Worm (Caenorhabditis elegans) whole organism, mixed stage, embryonic: ENCODE data around the gene F53B1.3.

ENCODE experiments used
- bed-3 ChIP-seq: fragments of 200-800 bp; sonication (Bioruptor generic); optimal IDR thresholded peaks from 3 replicates; lab custom pipeline; 2018; ENCODE audit warnings: mild to moderate bottlenecking, missing genetic modification characterization, moderate library complexity, missing compliant biosample characterization
- blmp-1 ChIP-seq: fragments of 150-350 bp; optimal IDR thresholded peaks from 2 replicates; lab custom pipeline; 2014; ENCODE audit warnings: missing biosample characterization, missing genetic modification characterization
- ceh-43 ChIP-seq: fragments of 200-800 bp; sonication (Bioruptor generic); optimal IDR thresholded peaks from 2 replicates; lab custom pipeline; 2018; ENCODE audit warnings: mild to moderate bottlenecking, missing genetic modification characterization, moderate library complexity, missing compliant biosample characterization
- ceh-83 ChIP-seq: fragments of 200-800 bp; sonication (Bioruptor generic); optimal IDR thresholded peaks from 2 replicates; lab custom pipeline; 2018; ENCODE audit warnings: mild to moderate bottlenecking, missing genetic modification characterization, missing compliant biosample characterization
- ces-1 ChIP-seq: fragments of 150-350 bp; optimal IDR thresholded peaks from 2 replicates; lab custom pipeline; 2014; ENCODE audit warnings: missing biosample characterization, missing genetic modification reagents, missing genetic modification characterization
- cnd-1 ChIP-seq: fragments of 200-800 bp; sonication (Bioruptor generic); optimal IDR thresholded peaks from 2 replicates; lab custom pipeline; 2018; ENCODE audit warnings: mild to moderate bottlenecking, missing genetic modification characterization, missing compliant biosample characterization
- drap-1 ChIP-seq: fragments of 200-800 bp; sonication (Bioruptor generic); optimal IDR thresholded peaks from 3 replicates; lab custom pipeline; 2018; ENCODE audit warnings: mild to moderate bottlenecking, missing genetic modification characterization, missing compliant biosample characterization
- elt-1 ChIP-seq: sonication (generic microtip); optimal IDR thresholded peaks from 2 replicates; lab custom pipeline; 2017; ENCODE audit warnings: missing genetic modification characterization, mild to moderate bottlenecking, missing compliant biosample characterization, antibody characterized with exemption, moderate library complexity, borderline replicate concordance; ENCODE audit not compliant: insufficient read depth
- elt-3 ChIP-seq: fragments of 150-350 bp; optimal IDR thresholded peaks from 2 replicates; lab custom pipeline; 2014; ENCODE audit warnings: missing biosample characterization, missing genetic modification characterization
- flh-1 ChIP-seq: fragments of 200-800 bp; sonication (Bioruptor generic); optimal IDR thresholded peaks from 2 replicates; lab custom pipeline; 2018; ENCODE audit warnings: mild to moderate bottlenecking, missing genetic modification characterization, moderate library complexity, missing compliant biosample characterization
- ham-2 ChIP-seq: fragments of 200-800 bp; sonication (Bioruptor generic); optimal IDR thresholded peaks from 2 replicates; lab custom pipeline; 2018; ENCODE audit warnings: mild to moderate bottlenecking, missing genetic modification characterization, missing compliant biosample characterization
- hlh-1 ChIP-seq: fragments of 150-350 bp; optimal IDR thresholded peaks from 2 replicates; lab custom pipeline; 2014; ENCODE audit warnings: missing biosample characterization, missing genetic modification reagents, missing genetic modification characterization
- lin-13 ChIP-seq: fragments of 150-350 bp; optimal IDR thresholded peaks from 2 replicates; lab custom pipeline; 2014; ENCODE audit warnings: missing biosample characterization, missing genetic modification characterization
- lin-32 ChIP-seq: fragments of 200-800 bp; sonication (Bioruptor generic); optimal IDR thresholded peaks from 2 replicates; lab custom pipeline; 2018; ENCODE audit warnings: mild to moderate bottlenecking, missing genetic modification characterization, missing compliant biosample characterization
- lsy-2 ChIP-seq: fragments of 150-350 bp; optimal IDR thresholded peaks from 2 replicates; lab custom pipeline; 2014; ENCODE audit warnings: missing biosample characterization, missing genetic modification characterization
- mab-5 ChIP-seq: fragments of 150-350 bp; optimal IDR thresholded peaks from 2 replicates; lab custom pipeline; 2014; ENCODE audit warnings: missing biosample characterization, missing genetic modification characterization
- mls-2 ChIP-seq: sonication (generic microtip); optimal IDR thresholded peaks from 2 replicates; lab custom pipeline; 2016; ENCODE audit warnings: mild to moderate bottlenecking, missing genetic modification characterization, moderate library complexity, missing compliant biosample characterization
- nhr-12 ChIP-seq: fragments of 150-350 bp; optimal IDR thresholded peaks from 2 replicates; lab custom pipeline; 2014; ENCODE audit warnings: missing biosample characterization, missing genetic modification characterization
- nhr-237 ChIP-seq: fragments of 150-350 bp; optimal IDR thresholded peaks from 2 replicates; lab custom pipeline; 2014; ENCODE audit warnings: missing biosample characterization, missing genetic modification characterization
- nhr-28 ChIP-seq: fragments of 150-350 bp; optimal IDR thresholded peaks from 2 replicates; lab custom pipeline; 2014; ENCODE audit warnings: missing biosample characterization, missing genetic modification characterization
- pha-4 ChIP-seq: fragments of 150-350 bp; optimal IDR thresholded peaks from 2 replicates; lab custom pipeline; 2018; ENCODE audit warnings: missing biosample characterization, missing genetic modification reagents, missing genetic modification characterization
- sem-2 ChIP-seq: fragments of 200-800 bp; sonication (Bioruptor generic); optimal IDR thresholded peaks from 2 replicates; lab custom pipeline; 2018; ENCODE audit warnings: mild to moderate bottlenecking, missing genetic modification characterization, missing compliant biosample characterization
- snpc-4 ChIP-seq: fragments of 150-350 bp; optimal IDR thresholded peaks from 2 replicates; lab custom pipeline; 2014; ENCODE audit warnings: missing biosample characterization, missing genetic modification characterization
- sptf-1 ChIP-seq: sonication (generic microtip); optimal IDR thresholded peaks from 2 replicates; lab custom pipeline; 2017; ENCODE audit warnings: mild to moderate bottlenecking, missing genetic modification characterization, moderate library complexity, missing compliant biosample characterization
- tbx-8 ChIP-seq: fragments of 200-800 bp; sonication (Bioruptor generic); optimal IDR thresholded peaks from 2 replicates; lab custom pipeline; 2018; ENCODE audit warnings: mild to moderate bottlenecking, missing genetic modification characterization, moderate library complexity, missing compliant biosample characterization
- unc-120 ChIP-seq: sonication (generic microtip); optimal IDR thresholded peaks from 2 replicates; lab custom pipeline; 2017; ENCODE audit warnings: missing genetic modification characterization, missing compliant biosample characterization; ENCODE audit not compliant: poor library complexity, severe bottlenecking
- unc-39 ChIP-seq: fragments of 150-350 bp; optimal IDR thresholded peaks from 2 replicates; lab custom pipeline; 2014; ENCODE audit warnings: missing biosample characterization, missing genetic modification characterization
- unc-62 ChIP-seq: fragments of 150-350 bp; optimal IDR thresholded peaks from 2 replicates; lab custom pipeline; 2014; ENCODE audit warnings: missing biosample characterization, missing genetic modification reagents, missing genetic modification characterization
- zip-8 ChIP-seq: fragments of 150-350 bp; optimal IDR thresholded peaks from 2 replicates; lab custom pipeline; 2014; ENCODE audit warnings: missing biosample characterization, missing genetic modification characterization

Gene F53B1.3

DNA sequence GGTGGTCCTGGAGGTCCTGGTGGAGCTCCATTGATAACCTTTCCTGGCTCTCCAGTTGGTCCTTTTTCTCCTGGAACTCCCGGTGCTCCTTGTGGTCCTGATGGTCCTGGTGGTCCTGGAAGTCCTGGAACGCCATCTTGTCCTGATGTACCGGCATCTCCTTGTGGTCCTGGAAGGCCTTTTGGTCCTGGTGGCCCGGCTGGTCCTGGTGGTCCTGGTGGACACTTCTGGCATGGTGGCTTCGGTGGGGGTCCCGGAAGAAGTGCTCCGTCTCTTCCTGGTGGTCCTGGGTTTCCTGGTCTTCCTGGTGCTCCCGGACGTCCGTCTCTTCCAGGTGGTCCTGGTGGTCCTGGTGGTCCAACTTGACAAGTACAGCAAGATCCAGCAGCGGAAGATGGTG lies 39.5 kb downstream of the F53B1.3 start:
- TF ChIP-seq bed-3 (GFP tag; lab: Kevin White, UChicago) (no peak), lsy-2 (tag; lab: Kevin White, UChicago) (no peak), pha-4 (tag; lab: Kevin White, UChicago) (no peak), nhr-12 (tag; lab: Kevin White, UChicago) (no peak), flh-1 (GFP tag; lab: Kevin White, UChicago) (no peak), ces-1 (no peak), unc-62 (GFP tag; lab: Kevin White, UChicago) (no peak), nhr-28 (tag; lab: Kevin White, UChicago) (no peak), sptf-1 (tag; lab: Kevin White, UChicago) (no peak), ceh-83 (GFP tag; lab: Kevin White, UChicago) (no peak), unc-120 (tag; lab: Kevin White, UChicago) (no peak), elt-3 (tag; lab: Kevin White, UChicago) (no peak), unc-39 (tag; lab: Kevin White, UChicago) (no peak), drap-1 (GFP tag; lab: Kevin White, UChicago) (no peak), ham-2 (GFP tag; lab: Kevin White, UChicago) (no peak), nhr-237 (tag; lab: Kevin White, UChicago) (no peak), lin-13 (no peak), hlh-1 (no peak), mls-2 (tag; lab: Kevin White, UChicago) (no peak), lin-32 (GFP tag; lab: Kevin White, UChicago) (no peak)

DNA sequence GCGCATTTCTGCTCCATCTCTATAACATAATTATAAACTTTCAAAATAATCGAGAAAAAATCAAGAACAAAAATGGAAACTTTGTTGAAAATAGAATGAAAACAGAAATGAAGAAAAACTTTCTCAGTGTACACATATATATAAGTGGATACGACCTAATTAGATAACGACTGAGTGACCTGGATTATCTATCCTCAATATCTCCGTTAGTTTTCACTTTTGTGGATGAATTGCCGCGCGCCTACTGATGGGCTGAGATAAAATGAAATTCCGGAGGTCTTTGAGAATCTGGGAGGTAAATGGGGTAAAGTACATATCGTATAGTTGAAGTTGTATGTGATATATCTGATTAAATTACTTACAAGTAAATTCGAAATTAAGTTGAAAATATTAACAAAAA lies 40.2 kb downstream of the F53B1.3 start, which contains the start of gene dpy-3:
dpy-3 (minus strand) TSS at position 19 of the 400 bp plus-strand sequence.
- TF ChIP-seq cnd-1 (tag; lab: Kevin White, UChicago) (no peak), elt-1 (tag; lab: Kevin White, UChicago) (peak; percentile 95), blmp-1 (tag; lab: Kevin White, UChicago) (peak; percentile 87), ham-2 (GFP tag; lab: Kevin White, UChicago) (peak; percentile 35), sem-2 (no peak), unc-120 (tag; lab: Kevin White, UChicago) (no peak), sptf-1 (tag; lab: Kevin White, UChicago) (no peak), mab-5 (tag; lab: Kevin White, UChicago) (no peak), elt-3 (tag; lab: Kevin White, UChicago) (peak; percentile 48), snpc-4 (tag; lab: Kevin White, UChicago) (no peak)

DNA sequence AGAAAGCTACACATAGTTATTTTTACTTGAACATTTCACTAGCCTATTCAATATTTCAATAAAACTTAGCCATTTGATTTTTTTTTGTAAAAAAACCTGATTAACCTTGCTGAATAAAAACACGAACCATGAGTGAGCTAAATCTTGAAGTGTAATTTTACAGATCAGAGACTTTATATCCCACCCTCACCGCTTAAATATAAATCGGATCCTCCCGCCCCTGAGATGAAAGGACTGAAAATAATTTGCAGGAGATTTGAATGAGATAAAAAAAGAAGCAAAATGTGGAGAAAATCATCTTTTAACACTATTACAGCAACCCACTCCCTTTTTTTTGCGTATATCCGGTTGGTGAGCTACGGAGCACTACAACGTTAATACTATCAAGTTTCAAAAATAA lies 44.6 kb downstream of the F53B1.3 start, which contains the start of gene npax-2:
npax-2 (minus strand) TSS at position 101 of the 400 bp plus-strand sequence.
- no peak for TF ChIP-seq ceh-43 (GFP tag; lab: Kevin White, UChicago)
- TF ChIP-seq sptf-1 (tag; lab: Kevin White, UChicago): no peak
- TF ChIP-seq tbx-8 (GFP tag; lab: Kevin White, UChicago): no peak
- no peak for TF ChIP-seq bed-3 (GFP tag; lab: Kevin White, UChicago)

- no peak for TF ChIP-seq hlh-1
- TF ChIP-seq ham-2 (GFP tag; lab: Kevin White, UChicago): peak; percentile 47
- no peak for TF ChIP-seq ceh-43 (GFP tag; lab: Kevin White, UChicago)
- TF ChIP-seq elt-1 (tag; lab: Kevin White, UChicago): peak; percentile 85
- TF ChIP-seq lin-13: no peak
- no peak for TF ChIP-seq lin-32 (GFP tag; lab: Kevin White, UChicago)
Measured at ce11 chrX:2152062-2152461, 46.7 kb downstream of the F53B1.3 start.

- TF ChIP-seq zip-8 (tag; lab: Kevin White, UChicago) (peak; percentile 47), tbx-8 (GFP tag; lab: Kevin White, UChicago) (no peak), elt-3 (tag; lab: Kevin White, UChicago) (no peak), blmp-1 (tag; lab: Kevin White, UChicago) (peak; percentile 19), bed-3 (GFP tag; lab: Kevin White, UChicago) (no peak)
Measured at ce11 chrX:2153780-2154179, 48.4 kb downstream of the F53B1.3 start.
